Worm (Caenorhabditis elegans): ENCODE results near the gene C09E7.8.

Gene C09E7.8

ce11 chrIII:6594069-6594468, 35.7 kb upstream of the C09E7.8 start:
- no peak for TF ChIP-seq nhr-237 (tag; optimal IDR thresholded peaks at IDR 0.05)
- no peak for TF ChIP-seq hlh-1 (tag; optimal IDR thresholded peaks at IDR 0.05)
- no peak for TF ChIP-seq unc-120 (tag; optimal IDR thresholded peaks at IDR 0.05; ENCODE audit: poor library complexity, severe bottlenecking)
- no peak for TF ChIP-seq M03D4.4 (tag; optimal IDR thresholded peaks at IDR 0.05)
- TF ChIP-seq nhr-2 (tag; optimal IDR thresholded peaks at IDR 0.05), result no peak
- no peak for TF ChIP-seq nhr-76 (tag; optimal IDR thresholded peaks at IDR 0.05)
- no peak for TF ChIP-seq mab-5 (tag; optimal IDR thresholded peaks at IDR 0.05)
- TF ChIP-seq lin-13 (tag; optimal IDR thresholded peaks at IDR 0.05), result no peak
- TF ChIP-seq bed-3 (GFP tag; optimal IDR thresholded peaks at IDR 0.05), result no peak
- TF ChIP-seq ceh-83 (GFP tag; optimal IDR thresholded peaks at IDR 0.05), result no peak
- TF ChIP-seq pha-4 (tag; optimal IDR thresholded peaks at IDR 0.05), result no peak
- TF ChIP-seq zip-8 (tag; optimal IDR thresholded peaks at IDR 0.05), result no peak
- no peak for TF ChIP-seq nhr-28 (tag; optimal IDR thresholded peaks at IDR 0.05)
- TF ChIP-seq mls-2 (tag; optimal IDR thresholded peaks at IDR 0.05), result no peak
- TF ChIP-seq elt-1 (tag; optimal IDR thresholded peaks at IDR 0.05; ENCODE audit: borderline replicate concordance, insufficient read depth), result no peak
- TF ChIP-seq ceh-43 (GFP tag; optimal IDR thresholded peaks at IDR 0.05), result no peak
- TF ChIP-seq elt-3 (tag; optimal IDR thresholded peaks at IDR 0.05), result no peak
- no peak for TF ChIP-seq unc-62 (GFP tag; optimal IDR thresholded peaks at IDR 0.05)
- no peak for TF ChIP-seq sem-2 (GFP tag; optimal IDR thresholded peaks at IDR 0.05)
- TF ChIP-seq snpc-4 (tag; optimal IDR thresholded peaks at IDR 0.05), result no peak

- no peak for TF ChIP-seq ceh-43 (GFP tag; optimal IDR thresholded peaks at IDR 0.05)
- no peak for TF ChIP-seq lin-32 (GFP tag; optimal IDR thresholded peaks at IDR 0.05)
- TF ChIP-seq unc-62 (GFP tag; optimal IDR thresholded peaks at IDR 0.05), result no peak
Measured at ce11 chrIII:6592075-6592474, 33.7 kb upstream of the C09E7.8 start, which contains the start of gene F20H11.1. Gene F20H11.1, minus strand, starts transcription at chrIII:6592175.

- TF ChIP-seq lin-13 (tag; optimal IDR thresholded peaks at IDR 0.05) (no peak), ztf-11 (tag; optimal IDR thresholded peaks at IDR 0.05) (no peak), nhr-237 (tag; optimal IDR thresholded peaks at IDR 0.05) (no peak), cnd-1 (tag; optimal IDR thresholded peaks at IDR 0.05) (no peak), ham-2 (GFP tag; optimal IDR thresholded peaks at IDR 0.05) (no peak), unc-39 (tag; optimal IDR thresholded peaks at IDR 0.05) (no peak), mep-1 (tag; optimal IDR thresholded peaks at IDR 0.05) (no peak), flh-1 (GFP tag; optimal IDR thresholded peaks at IDR 0.05) (no peak), ceh-43 (GFP tag; optimal IDR thresholded peaks at IDR 0.05) (no peak), M03D4.4 (tag; optimal IDR thresholded peaks at IDR 0.05) (no peak), blmp-1 (tag; optimal IDR thresholded peaks at IDR 0.05) (no peak), drap-1 (GFP tag; optimal IDR thresholded peaks at IDR 0.05) (no peak), lin-32 (GFP tag; optimal IDR thresholded peaks at IDR 0.05) (no peak), unc-62 (GFP tag; optimal IDR thresholded peaks at IDR 0.05) (no peak), ces-1 (GFP tag; optimal IDR thresholded peaks at IDR 0.05) (no peak), nhr-12 (tag; optimal IDR thresholded peaks at IDR 0.05) (no peak), snpc-4 (tag; optimal IDR thresholded peaks at IDR 0.05) (no peak)
Measured at ce11 chrIII:6589499-6589898, 31.1 kb upstream of the C09E7.8 start.

- TF ChIP-seq elt-3 (tag; optimal IDR thresholded peaks at IDR 0.05), result no peak
- TF ChIP-seq unc-39 (tag; optimal IDR thresholded peaks at IDR 0.05), result no peak
- TF ChIP-seq ceh-43 (GFP tag; optimal IDR thresholded peaks at IDR 0.05), result no peak
- no peak for TF ChIP-seq M03D4.4 (tag; optimal IDR thresholded peaks at IDR 0.05)
- no peak for TF ChIP-seq ham-2 (GFP tag; optimal IDR thresholded peaks at IDR 0.05)
- no peak for TF ChIP-seq unc-62 (GFP tag; optimal IDR thresholded peaks at IDR 0.05)
- no peak for TF ChIP-seq nhr-28 (tag; optimal IDR thresholded peaks at IDR 0.05)
- no peak for TF ChIP-seq nhr-12 (tag; optimal IDR thresholded peaks at IDR 0.05)
- no peak for TF ChIP-seq ceh-39 (tag; optimal IDR thresholded peaks at IDR 0.05)
- TF ChIP-seq ceh-83 (GFP tag; optimal IDR thresholded peaks at IDR 0.05), result no peak
Measured at ce11 chrIII:6587564-6587963, 29.2 kb upstream of the C09E7.8 start, which contains the start of gene ddo-3. Gene ddo-3, plus strand, starts transcription at chrIII:6587864.

DNA sequence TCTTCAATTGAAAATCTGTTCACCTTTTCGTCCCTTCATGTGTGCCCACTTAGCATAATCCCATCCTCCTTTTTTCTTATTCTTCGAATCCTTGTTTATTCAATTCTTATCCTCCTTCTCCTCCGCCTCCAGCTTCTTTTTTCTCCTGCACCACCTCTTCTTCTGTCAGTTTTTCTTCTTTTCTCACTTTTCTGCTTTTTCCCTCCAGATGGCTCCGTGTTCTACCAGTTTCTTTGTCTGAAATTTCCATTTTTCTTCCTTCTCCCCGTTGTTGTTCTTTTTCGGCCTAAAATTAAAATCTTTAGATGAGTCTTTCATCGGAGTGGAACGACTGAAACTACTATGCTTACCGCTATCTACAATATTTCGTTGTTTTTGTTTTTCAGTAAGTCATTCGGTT, 23.2 kb upstream of the C09E7.8 start, which contains the start of gene acr-21:
Gene acr-21 (plus strand): TSS at position 301 of the 400 bp plus-strand sequence.
- no peak for TF ChIP-seq pha-4 (tag; optimal IDR thresholded peaks at IDR 0.05)
- no peak for TF ChIP-seq snpc-4 (tag; optimal IDR thresholded peaks at IDR 0.05)
- TF ChIP-seq tbx-8 (GFP tag; optimal IDR thresholded peaks at IDR 0.05), result no peak
- TF ChIP-seq unc-120 (tag; optimal IDR thresholded peaks at IDR 0.05; ENCODE audit: poor library complexity, severe bottlenecking), result no peak
- TF ChIP-seq lin-32 (GFP tag; optimal IDR thresholded peaks at IDR 0.05), result no peak
- TF ChIP-seq bed-3 (GFP tag; optimal IDR thresholded peaks at IDR 0.05), result no peak
- no peak for TF ChIP-seq elt-3 (tag; optimal IDR thresholded peaks at IDR 0.05)
- no peak for TF ChIP-seq mls-2 (tag; optimal IDR thresholded peaks at IDR 0.05)
- TF ChIP-seq elt-1 (tag; optimal IDR thresholded peaks at IDR 0.05; ENCODE audit: borderline replicate concordance, insufficient read depth), result no peak
- no peak for TF ChIP-seq ceh-39 (tag; optimal IDR thresholded peaks at IDR 0.05)
- no peak for TF ChIP-seq ham-2 (GFP tag; optimal IDR thresholded peaks at IDR 0.05)
